Worm (Caenorhabditis elegans) whole organism, L1 larva: ENCODE measurements around the gene sprr-2.

Experiments
- C04F5.9 ChIP-seq: sonication (generic microtip); optimal IDR thresholded peaks from 2 replicates; lab custom pipeline; 2016; ENCODE audit warnings: missing genetic modification characterization, missing compliant biosample characterization
- Y116A8C.19 ChIP-seq: sonication (generic microtip); optimal IDR thresholded peaks from 2 replicates; lab custom pipeline; 2016; ENCODE audit warnings: missing compliant biosample characterization, missing genetic modification characterization, borderline replicate concordance
- blmp-1 ChIP-seq: fragments of 150-350 bp; optimal IDR thresholded peaks from 2 replicates; lab custom pipeline; 2014; ENCODE audit warnings: missing biosample characterization, missing genetic modification characterization
- ceh-90 ChIP-seq: sonication (generic microtip); optimal IDR thresholded peaks from 2 replicates; lab custom pipeline; 2016; ENCODE audit warnings: missing genetic modification characterization, missing compliant biosample characterization
- dpl-1 ChIP-seq, 3 experiments: fragments of 150-350 bp in 2 of 3; sonication (generic microtip) in 1 of 3; optimal IDR thresholded peaks; 2 replicates each; lab custom pipeline; 2014 to 2017; ENCODE audit warnings: missing biosample characterization in 3 of 3, missing genetic modification characterization in 3 of 3, missing genetic modification reagents in 3 of 3
- dsc-1 ChIP-seq: sonication (generic microtip); optimal IDR thresholded peaks from 2 replicates; lab custom pipeline; 2016; ENCODE audit warnings: mild to moderate bottlenecking, missing genetic modification characterization, missing compliant biosample characterization
- efl-3 ChIP-seq: fragments of 200-800 bp; sonication (Bioruptor generic); optimal IDR thresholded peaks from 2 replicates; lab custom pipeline; 2018; ENCODE audit warnings: mild to moderate bottlenecking, missing genetic modification characterization, missing compliant biosample characterization
- elt-2 ChIP-seq: sonication (generic microtip); optimal IDR thresholded peaks from 2 replicates; lab custom pipeline; 2016; ENCODE audit warnings: missing genetic modification characterization, mild to moderate bottlenecking, inconsistent platforms, missing compliant biosample characterization, missing genetic modification reagents
- elt-3 ChIP-seq, 6 experiments: fragments of 150-350 bp in 1 of 6; sonication (generic microtip); optimal IDR thresholded peaks; 2 replicates each; lab custom pipeline; 2017 to 2018; ENCODE audit warnings: missing biosample characterization in 6 of 6, missing genetic modification characterization in 6 of 6, inconsistent platforms in 1 of 6
- ets-5 ChIP-seq: fragments of 200-800 bp; sonication (Bioruptor generic); IDR thresholded peaks from 2 replicates; pipeline ENCODE4 v1.3.6; 2022; ENCODE audit warnings: missing genetic modification characterization, missing compliant biosample characterization
- fkh-4 ChIP-seq: sonication (generic microtip); optimal IDR thresholded peaks from 2 replicates; lab custom pipeline; 2016; ENCODE audit warnings: missing compliant biosample characterization, missing genetic modification characterization, borderline replicate concordance
- fos-1 ChIP-seq: fragments of 150-350 bp; optimal IDR thresholded peaks from 2 replicates; lab custom pipeline; 2014; ENCODE audit warnings: missing biosample characterization, missing genetic modification characterization
- grh-1 ChIP-seq: fragments of 200-800 bp; sonication (Bioruptor generic); IDR thresholded peaks from 2 replicates; pipeline ENCODE4 v1.3.6; 2022; ENCODE audit warnings: missing genetic modification reagents, missing genetic modification characterization, missing compliant biosample characterization
- hlh-17 ChIP-seq: fragments of 200-800 bp; sonication (Bioruptor generic); optimal IDR thresholded peaks from 2 replicates; lab custom pipeline; 2018; ENCODE audit warnings: missing genetic modification characterization, mild to moderate bottlenecking, missing compliant biosample characterization, moderate library complexity, borderline replicate concordance
- irx-1 ChIP-seq: sonication (generic microtip); optimal IDR thresholded peaks from 2 replicates; lab custom pipeline; 2016; ENCODE audit warnings: missing genetic modification characterization, missing compliant biosample characterization
- jun-1 ChIP-seq: fragments of 150-350 bp; optimal IDR thresholded peaks from 2 replicates; lab custom pipeline; 2014; ENCODE audit warnings: missing biosample characterization, missing genetic modification reagents, missing genetic modification characterization
- lin-15B ChIP-seq: fragments of 150-350 bp; sonication (generic microtip); optimal IDR thresholded peaks from 3 replicates; lab custom pipeline; 2014; ENCODE audit warnings: missing biosample characterization, missing genetic modification characterization
- lin-39 ChIP-seq: fragments of 150-350 bp; optimal IDR thresholded peaks from 2 replicates; lab custom pipeline; 2014; ENCODE audit warnings: missing biosample characterization, missing genetic modification reagents, missing genetic modification characterization
- lir-3 ChIP-seq: sonication (generic microtip); optimal IDR thresholded peaks from 2 replicates; lab custom pipeline; 2016; ENCODE audit warnings: mild to moderate bottlenecking, missing genetic modification characterization, moderate library complexity, missing compliant biosample characterization; ENCODE audit not compliant: poor library complexity
- mdl-1 ChIP-seq, 2 experiments: fragments of 150-350 bp; optimal IDR thresholded peaks; 2 replicates each; lab custom pipeline; 2014 to 2017; ENCODE audit warnings: missing biosample characterization in 2 of 2, missing genetic modification characterization in 2 of 2, inconsistent platforms in 1 of 2
- mep-1 ChIP-seq: fragments of 150-350 bp; optimal IDR thresholded peaks from 2 replicates; lab custom pipeline; 2014; ENCODE audit warnings: missing biosample characterization, missing genetic modification characterization
- nhr-19 ChIP-seq: fragments of 200-800 bp; sonication (Bioruptor generic); conservative IDR thresholded peaks from 2 replicates; pipeline ENCODE4 v1.3.6; 2022; ENCODE audit warnings: missing genetic modification characterization, missing compliant biosample characterization
- nhr-237 ChIP-seq: fragments of 150-350 bp; optimal IDR thresholded peaks from 2 replicates; lab custom pipeline; 2014; ENCODE audit warnings: missing biosample characterization, missing genetic modification characterization
- nhr-71 ChIP-seq: sonication (generic microtip); optimal IDR thresholded peaks from 2 replicates; lab custom pipeline; 2016; ENCODE audit warnings: mild to moderate bottlenecking, missing genetic modification characterization, moderate library complexity, missing compliant biosample characterization
- nhr-76 ChIP-seq: sonication (generic microtip); optimal IDR thresholded peaks from 2 replicates; lab custom pipeline; 2017; ENCODE audit warnings: missing biosample characterization, missing genetic modification characterization
- pag-3 ChIP-seq: sonication (generic microtip); optimal IDR thresholded peaks from 2 replicates; lab custom pipeline; 2017; ENCODE audit warnings: missing genetic modification characterization, mild to moderate bottlenecking, missing compliant biosample characterization, antibody characterized with exemption, borderline replicate concordance; ENCODE audit not compliant: insufficient read depth
- pax-3 ChIP-seq: fragments of 200-800 bp; sonication (Bioruptor generic); optimal IDR thresholded peaks from 2 replicates; lab custom pipeline; 2018; ENCODE audit warnings: mild to moderate bottlenecking, missing genetic modification characterization, moderate library complexity, missing compliant biosample characterization
- rnt-1 ChIP-seq: sonication (generic microtip); optimal IDR thresholded peaks from 2 replicates; lab custom pipeline; 2016; ENCODE audit warnings: mild to moderate bottlenecking, missing genetic modification characterization, moderate library complexity, missing compliant biosample characterization
- skn-1 ChIP-seq: fragments of 150-350 bp; optimal IDR thresholded peaks from 2 replicates; lab custom pipeline; 2014; ENCODE audit warnings: missing biosample characterization, missing genetic modification characterization
- snpc-4 ChIP-seq: fragments of 150-350 bp; optimal IDR thresholded peaks from 2 replicates; lab custom pipeline; 2014; ENCODE audit warnings: missing biosample characterization, missing genetic modification characterization
- sox-4 ChIP-seq: sonication (generic microtip); optimal IDR thresholded peaks from 2 replicates; lab custom pipeline; 2016; ENCODE audit warnings: missing genetic modification characterization, missing compliant biosample characterization
- sptf-1 ChIP-seq: fragments of 150-350 bp; optimal IDR thresholded peaks from 2 replicates; lab custom pipeline; 2014; ENCODE audit warnings: missing biosample characterization, missing genetic modification characterization
- sup-37 ChIP-seq: fragments of 200-800 bp; sonication (Bioruptor generic); optimal IDR thresholded peaks from 2 replicates; lab custom pipeline; 2018; ENCODE audit warnings: mild to moderate bottlenecking, missing genetic modification characterization, missing compliant biosample characterization
- swsn-7 ChIP-seq: sonication (generic microtip); optimal IDR thresholded peaks from 2 replicates; lab custom pipeline; 2016; ENCODE audit warnings: missing genetic modification characterization, missing compliant biosample characterization
- tbx-2 ChIP-seq: sonication (generic microtip); optimal IDR thresholded peaks from 2 replicates; lab custom pipeline; 2016; ENCODE audit warnings: missing genetic modification characterization, missing compliant biosample characterization
- tlp-1 ChIP-seq: fragments of 150-350 bp; optimal IDR thresholded peaks from 2 replicates; lab custom pipeline; 2014; ENCODE audit warnings: missing biosample characterization, missing genetic modification characterization
- unc-130 ChIP-seq: fragments of 150-350 bp; optimal IDR thresholded peaks from 2 replicates; lab custom pipeline; 2017; ENCODE audit warnings: missing biosample characterization, missing genetic modification characterization, inconsistent platforms
- unc-30 ChIP-seq: sonication (generic microtip); optimal IDR thresholded peaks from 2 replicates; lab custom pipeline; 2017; ENCODE audit warnings: missing biosample characterization, missing genetic modification characterization
- unc-98 ChIP-seq: fragments of 200-800 bp; sonication (Bioruptor generic); IDR thresholded peaks from 2 replicates; pipeline ENCODE4 v1.3.6; 2022; ENCODE audit warnings: missing genetic modification characterization, missing compliant biosample characterization
- vab-15 ChIP-seq: sonication (generic microtip); optimal IDR thresholded peaks from 2 replicates; lab custom pipeline; 2017; ENCODE audit warnings: missing genotype, mild to moderate bottlenecking, missing genetic modification characterization, missing compliant biosample characterization
- zag-1 ChIP-seq: fragments of 150-350 bp; optimal IDR thresholded peaks from 2 replicates; lab custom pipeline; 2014; ENCODE audit warnings: missing biosample characterization, missing genetic modification characterization

Gene sprr-2

ce11 chrX:14841030-14841429 is 47.8 kb downstream of the sprr-2 start (continued):
- TF ChIP-seq nhr-76 (tag; lab: Kevin White, UChicago) (no peak), tbx-2 (tag; lab: Kevin White, UChicago) (peak; percentile 92), unc-98 (GFP tag; lab: Robert Waterston, UW) (no peak), fkh-4 (tag; lab: Kevin White, UChicago) (no peak), blmp-1 (peak; percentile 63), unc-130 (tag; lab: Kevin White, UChicago) (peak; percentile 46), rnt-1 (tag; lab: Kevin White, UChicago) (peak; percentile 80), C04F5.9 (tag; lab: Kevin White, UChicago) (no peak), elt-3 (tag; optimal IDR thresholded peaks at IDR 0.05; lab: Kevin White, UChicago) (peak in 2 of 6 experiments; percentile 27 to 50), pax-3 (tag; lab: Kevin White, UChicago) (peak; percentile 69), lir-3 (tag; lab: Kevin White, UChicago) (peak; percentile 80), hlh-17 (GFP tag; lab: Kevin White, UChicago) (no peak), sptf-1 (tag; lab: Kevin White, UChicago) (no peak), nhr-19 (peak; percentile 78), mep-1 (peak; percentile 89), nhr-71 (tag; lab: Kevin White, UChicago) (peak; percentile 96), fos-1 (tag; lab: Kevin White, UChicago) (peak; percentile 91), ets-5 (GFP tag; lab: Robert Waterston, UW) (no peak), Y116A8C.19 (tag; lab: Kevin White, UChicago) (no peak), grh-1 (GFP tag; lab: Robert Waterston, UW) (no peak), dsc-1 (peak; percentile 82), zag-1 (peak; percentile 87), dpl-1 (GFP tag; optimal IDR thresholded peaks at IDR 0.05; lab: Kevin White, UChicago) (peak; percentile 74 to 86 (median 75)), jun-1 (peak; percentile 89), lin-15B (no peak), unc-30 (tag; lab: Kevin White, UChicago) (no peak), ceh-90 (tag; lab: Kevin White, UChicago) (no peak), tlp-1 (tag; lab: Kevin White, UChicago) (no peak), sup-37 (peak; percentile 38), snpc-4 (tag; lab: Kevin White, UChicago) (peak; percentile 78), skn-1 (tag; lab: Kevin White, UChicago) (peak; percentile 87), mdl-1 (tag; optimal IDR thresholded peaks at IDR 0.05; lab: Kevin White, UChicago) (peak; percentile 44 to 92), elt-2 (tag; lab: Kevin White, UChicago) (peak; percentile 43), irx-1 (peak; percentile 83), swsn-7 (peak; percentile 90), nhr-237 (tag; lab: Kevin White, UChicago) (peak; percentile 71)

ce11 chrX:14842846-14843369 is 49.7 kb downstream of the sprr-2 start:
- no peak for TF ChIP-seq sox-4
- no peak for TF ChIP-seq lin-39 (tag; lab: Kevin White, UChicago)
- no peak for TF ChIP-seq efl-3 (GFP tag; lab: Kevin White, UChicago)
- TF ChIP-seq pag-3 (tag; lab: Kevin White, UChicago): no peak
- no peak for TF ChIP-seq C04F5.9 (tag; lab: Kevin White, UChicago)
- no peak for TF ChIP-seq snpc-4 (tag; lab: Kevin White, UChicago)
- no peak for TF ChIP-seq vab-15
- TF ChIP-seq dpl-1 (GFP tag; optimal IDR thresholded peaks at IDR 0.05; lab: Kevin White, UChicago): no peak
